Worm (Caenorhabditis elegans): Measurements from ENCODE around the gene srg-16.

The srg-16 gene

DNA sequence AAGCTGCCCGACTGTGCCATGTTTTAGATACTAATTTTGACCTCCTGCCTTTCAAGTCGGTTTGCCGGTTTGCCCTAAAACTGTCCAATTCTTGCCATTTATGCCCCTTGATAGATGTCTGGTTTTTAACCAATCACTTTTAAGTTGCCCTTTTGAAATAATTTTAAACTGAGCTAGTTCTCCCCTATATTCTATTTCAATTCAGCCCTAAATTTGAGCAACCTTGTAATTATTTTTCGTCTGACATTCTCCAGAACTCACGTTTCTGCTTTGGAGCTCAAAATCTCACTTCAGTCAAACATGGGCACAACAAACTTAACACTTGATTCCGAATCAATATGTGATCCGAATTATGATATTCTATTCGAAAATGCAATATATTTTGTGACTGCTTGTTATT is 6.5 kb downstream of the srg-16 start, which contains the start of gene srg-17:
Gene srg-17, plus strand, starts transcription at position 301 of the 400 bp plus-strand sequence.
- TF ChIP-seq tbx-11 (GFP tag; IDR thresholded peaks at IDR 0.05), result no peak
- TF ChIP-seq hmg-4 (GFP tag; optimal IDR thresholded peaks at IDR 0.05), result no peak
- TF ChIP-seq ceh-13 (GFP tag; optimal IDR thresholded peaks at IDR 0.05), result no peak
- no peak for TF ChIP-seq scrt-1 (GFP tag; IDR thresholded peaks at IDR 0.05)
- TF ChIP-seq F13C5.2 (tag; optimal IDR thresholded peaks at IDR 0.05), result no peak
- no peak for TF ChIP-seq ama-1 (optimal IDR thresholded peaks at IDR 0.05)
- TF ChIP-seq hnd-1 (tag; optimal IDR thresholded peaks at IDR 0.05), result no peak
- no peak for TF ChIP-seq ceh-36 (tag; optimal IDR thresholded peaks at IDR 0.05)
- TF ChIP-seq ets-7 (tag; optimal IDR thresholded peaks at IDR 0.05), result no peak
- no peak for TF ChIP-seq tbx-37 (GFP tag; conservative IDR thresholded peaks at IDR 0.05)
- no peak for TF ChIP-seq tra-4 (tag; optimal IDR thresholded peaks at IDR 0.05)
- no peak for TF ChIP-seq aly-1 (tag; optimal IDR thresholded peaks at IDR 0.05)
- TF ChIP-seq flt-1 (GFP tag; IDR thresholded peaks at IDR 0.05), result no peak
- no peak for TF ChIP-seq pes-1 (GFP tag; IDR thresholded peaks at IDR 0.05)

DNA sequence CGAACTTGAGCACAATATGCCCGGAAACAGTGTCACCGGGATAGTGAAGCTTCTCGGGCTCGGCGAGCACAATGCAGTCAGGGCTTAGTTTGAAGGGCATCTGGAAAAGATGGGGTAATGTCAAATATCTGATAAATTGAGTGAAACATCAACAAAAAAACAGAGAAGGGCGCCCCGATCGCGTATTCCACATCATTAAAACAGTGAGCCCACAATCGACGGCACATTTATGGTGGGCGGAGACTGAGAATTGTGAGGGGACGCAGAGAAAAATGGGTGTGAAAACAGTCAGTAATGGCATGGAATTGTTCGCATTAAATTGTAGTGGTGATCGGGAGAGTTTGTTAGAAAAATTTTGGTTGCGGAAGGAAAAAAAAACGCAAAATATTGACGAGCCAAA is 13.9 kb downstream of the srg-16 start, which contains the start of gene arrd-9:
Gene arrd-9, minus strand, starts transcription at position 101 of the 400 bp plus-strand sequence.
- TF ChIP-seq hnd-1 (tag; optimal IDR thresholded peaks at IDR 0.05), result no peak
- no peak for TF ChIP-seq pes-1 (GFP tag; IDR thresholded peaks at IDR 0.05)
- TF ChIP-seq flt-1 (GFP tag; IDR thresholded peaks at IDR 0.05), result no peak
- no peak for TF ChIP-seq ets-7 (tag; optimal IDR thresholded peaks at IDR 0.05)
- no peak for TF ChIP-seq scrt-1 (GFP tag; IDR thresholded peaks at IDR 0.05)
- TF ChIP-seq ceh-36 (tag; optimal IDR thresholded peaks at IDR 0.05), result no peak
- no peak for TF ChIP-seq B0310.2 (tag; optimal IDR thresholded peaks at IDR 0.05)
- TF ChIP-seq aly-1 (tag; optimal IDR thresholded peaks at IDR 0.05), result no peak
- no peak for TF ChIP-seq ceh-13 (GFP tag; optimal IDR thresholded peaks at IDR 0.05)
- TF ChIP-seq tra-4 (tag; optimal IDR thresholded peaks at IDR 0.05), result no peak
- TF ChIP-seq hmbx-1 (tag; optimal IDR thresholded peaks at IDR 0.05), result no peak
- TF ChIP-seq ama-1 (optimal IDR thresholded peaks at IDR 0.05), result no peak

DNA sequence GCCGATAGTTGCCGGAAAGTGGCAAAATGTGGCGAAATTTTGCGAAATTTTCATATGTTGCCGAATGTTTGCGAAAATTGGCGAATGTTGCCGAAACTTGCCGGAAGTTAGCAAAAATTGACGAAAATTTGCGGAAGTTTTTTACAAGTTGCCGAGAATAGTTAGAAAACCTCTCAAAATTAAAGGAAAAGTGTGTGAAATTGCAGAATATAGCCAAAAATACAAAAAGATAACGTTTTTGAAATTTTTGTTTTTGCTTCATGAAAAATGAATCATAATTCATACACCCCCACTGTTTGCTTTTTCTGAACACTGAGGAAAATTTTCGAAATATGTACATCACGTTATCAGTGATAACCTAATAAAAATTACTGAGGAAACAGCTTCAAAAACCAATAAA is 14.7 kb downstream of the srg-16 start:
- TF ChIP-seq tbx-11 (GFP tag; IDR thresholded peaks at IDR 0.05) (no peak), hnd-1 (tag; optimal IDR thresholded peaks at IDR 0.05) (no peak)

DNA sequence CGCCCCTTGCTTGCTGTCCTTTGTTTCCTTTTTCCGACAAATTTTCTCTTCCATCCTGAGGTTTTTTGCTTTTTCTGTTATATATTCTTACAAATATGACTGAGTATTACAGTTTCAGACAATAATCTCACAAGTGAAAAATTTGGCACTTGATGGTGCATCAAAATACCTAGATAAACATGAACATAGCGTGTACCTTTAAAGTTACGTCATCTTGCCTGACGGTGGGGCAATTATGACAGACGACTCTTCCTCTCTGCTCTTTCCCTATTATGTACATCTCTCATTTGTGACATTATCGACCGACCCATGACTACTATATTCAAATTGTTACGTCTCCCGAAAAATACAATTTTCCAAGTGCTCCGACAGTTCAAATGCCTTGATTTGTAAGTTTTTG is 15.7 kb downstream of the srg-16 start, which contains the start of gene fbxb-102:
Gene fbxb-102, plus strand, starts transcription at position 301 of the 400 bp plus-strand sequence.
- no peak for TF ChIP-seq ceh-36 (tag; optimal IDR thresholded peaks at IDR 0.05)
- TF ChIP-seq tbx-11 (GFP tag; IDR thresholded peaks at IDR 0.05), result no peak
- no peak for TF ChIP-seq aly-1 (tag; optimal IDR thresholded peaks at IDR 0.05)
- no peak for TF ChIP-seq ets-7 (tag; optimal IDR thresholded peaks at IDR 0.05)
- no peak for TF ChIP-seq flt-1 (GFP tag; IDR thresholded peaks at IDR 0.05)
- no peak for TF ChIP-seq hmbx-1 (tag; optimal IDR thresholded peaks at IDR 0.05)
- no peak for TF ChIP-seq tra-4 (tag; optimal IDR thresholded peaks at IDR 0.05)
- TF ChIP-seq B0310.2 (tag; optimal IDR thresholded peaks at IDR 0.05), result no peak
- no peak for TF ChIP-seq F13C5.2 (tag; optimal IDR thresholded peaks at IDR 0.05)
- TF ChIP-seq hnd-1 (tag; optimal IDR thresholded peaks at IDR 0.05), result no peak
- no peak for TF ChIP-seq sea-1 (GFP tag; conservative IDR thresholded peaks at IDR 0.05)
- TF ChIP-seq scrt-1 (GFP tag; IDR thresholded peaks at IDR 0.05), result no peak
- no peak for TF ChIP-seq tbx-37 (GFP tag; conservative IDR thresholded peaks at IDR 0.05)
- no peak for TF ChIP-seq ama-1 (optimal IDR thresholded peaks at IDR 0.05)
- no peak for TF ChIP-seq pes-1 (GFP tag; IDR thresholded peaks at IDR 0.05)
- TF ChIP-seq hmg-4 (GFP tag; optimal IDR thresholded peaks at IDR 0.05), result no peak
- no peak for TF ChIP-seq ceh-13 (GFP tag; optimal IDR thresholded peaks at IDR 0.05)

DNA sequence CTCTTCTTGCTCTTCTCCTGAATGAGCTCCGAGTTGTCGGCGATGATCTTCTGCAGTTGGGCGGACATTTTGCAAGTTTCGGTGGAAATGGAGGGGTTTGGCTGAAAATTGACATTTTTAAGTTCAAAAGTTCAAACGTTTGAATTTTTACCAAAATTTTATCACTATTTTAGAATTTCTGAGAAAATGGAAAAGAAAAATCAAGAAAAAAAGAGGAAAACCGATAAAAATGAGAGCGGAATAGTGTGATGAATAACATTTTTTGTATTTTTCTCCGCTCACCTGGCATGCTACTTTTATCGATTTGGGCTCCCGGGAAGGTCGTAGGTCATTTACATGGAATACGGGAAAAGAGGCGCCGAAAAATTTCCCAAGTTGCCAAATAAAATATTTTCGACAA is 18.1 kb downstream of the srg-16 start, which contains the start of gene F15A4.10:
Gene F15A4.10, minus strand, starts transcription at position 101 of the 400 bp plus-strand sequence.
- TF ChIP-seq ama-1 (optimal IDR thresholded peaks at IDR 0.05) (no peak), B0310.2 (tag; optimal IDR thresholded peaks at IDR 0.05) (no peak), tra-4 (tag; optimal IDR thresholded peaks at IDR 0.05) (no peak), ets-7 (tag; optimal IDR thresholded peaks at IDR 0.05) (no peak), F13C5.2 (tag; optimal IDR thresholded peaks at IDR 0.05) (no peak), hmbx-1 (tag; optimal IDR thresholded peaks at IDR 0.05) (no peak), ceh-36 (tag; optimal IDR thresholded peaks at IDR 0.05) (no peak), pes-1 (GFP tag; IDR thresholded peaks at IDR 0.05) (no peak), scrt-1 (GFP tag; IDR thresholded peaks at IDR 0.05) (no peak), flt-1 (GFP tag; IDR thresholded peaks at IDR 0.05) (no peak), hnd-1 (tag; optimal IDR thresholded peaks at IDR 0.05) (no peak), ceh-13 (GFP tag; optimal IDR thresholded peaks at IDR 0.05) (no peak), aly-1 (tag; optimal IDR thresholded peaks at IDR 0.05) (no peak), tbx-11 (GFP tag; IDR thresholded peaks at IDR 0.05) (no peak), hmg-4 (GFP tag; optimal IDR thresholded peaks at IDR 0.05) (no peak), tbx-37 (GFP tag; conservative IDR thresholded peaks at IDR 0.05) (no peak)

DNA sequence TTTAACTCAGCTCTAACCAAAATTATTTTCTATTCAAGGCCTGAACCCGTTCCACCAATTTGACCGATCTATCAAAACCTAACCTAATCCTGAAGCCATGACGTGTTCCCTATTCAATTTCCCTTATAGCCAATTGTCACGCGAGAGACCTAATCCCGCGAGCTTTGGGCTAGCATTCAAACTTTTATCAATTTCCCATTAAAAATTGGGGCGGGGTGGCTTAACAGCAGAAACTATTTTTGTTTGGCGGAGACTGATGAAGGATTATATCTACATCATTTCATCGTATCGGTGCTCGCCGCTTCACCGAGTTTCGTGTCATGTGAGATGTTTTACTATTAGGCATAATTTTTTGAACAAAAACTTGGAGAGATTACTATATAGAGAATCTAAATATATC is 21.9 kb downstream of the srg-16 start:
- TF ChIP-seq scrt-1 (GFP tag; IDR thresholded peaks at IDR 0.05) (no peak), B0310.2 (tag; optimal IDR thresholded peaks at IDR 0.05) (no peak), F13C5.2 (tag; optimal IDR thresholded peaks at IDR 0.05) (no peak), flt-1 (GFP tag; IDR thresholded peaks at IDR 0.05) (no peak), tra-4 (tag; optimal IDR thresholded peaks at IDR 0.05) (no peak), hmg-4 (GFP tag; optimal IDR thresholded peaks at IDR 0.05) (no peak), ceh-36 (tag; optimal IDR thresholded peaks at IDR 0.05) (no peak), tbx-11 (GFP tag; IDR thresholded peaks at IDR 0.05) (no peak), ets-7 (tag; optimal IDR thresholded peaks at IDR 0.05) (no peak), hmbx-1 (tag; optimal IDR thresholded peaks at IDR 0.05) (no peak), ama-1 (optimal IDR thresholded peaks at IDR 0.05) (no peak), ceh-13 (GFP tag; optimal IDR thresholded peaks at IDR 0.05) (no peak), sea-1 (GFP tag; conservative IDR thresholded peaks at IDR 0.05) (no peak), hnd-1 (tag; optimal IDR thresholded peaks at IDR 0.05) (no peak), pes-1 (GFP tag; IDR thresholded peaks at IDR 0.05) (no peak), aly-1 (tag; optimal IDR thresholded peaks at IDR 0.05) (no peak), tbx-37 (GFP tag; conservative IDR thresholded peaks at IDR 0.05) (no peak)

DNA sequence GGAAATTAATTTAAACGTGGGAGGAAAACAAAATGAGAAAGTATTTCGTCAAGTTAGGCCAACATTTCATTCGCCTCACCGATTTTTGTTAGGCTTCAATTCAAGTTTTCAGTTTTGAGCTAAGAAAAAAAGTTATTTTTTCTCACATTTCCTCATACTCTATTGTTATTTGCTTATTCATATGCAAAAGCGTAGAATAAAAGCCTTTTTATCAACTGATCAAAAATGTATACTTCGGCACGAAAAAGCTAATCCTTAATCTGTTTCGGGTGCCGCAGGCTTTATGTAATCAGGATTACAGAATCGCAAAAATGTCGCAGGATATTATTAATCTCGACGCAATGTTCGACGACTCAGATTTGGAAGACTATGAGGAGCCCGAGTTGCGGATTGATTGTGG is 23.0 kb downstream of the srg-16 start, which contains the start of gene T21B4.15:
Gene T21B4.15, plus strand, starts transcription at position 301 of the 400 bp plus-strand sequence.
- TF ChIP-seq tra-4 (tag; optimal IDR thresholded peaks at IDR 0.05), result no peak
- no peak for TF ChIP-seq B0310.2 (tag; optimal IDR thresholded peaks at IDR 0.05)
- TF ChIP-seq aly-1 (tag; optimal IDR thresholded peaks at IDR 0.05), result no peak
- TF ChIP-seq flt-1 (GFP tag; IDR thresholded peaks at IDR 0.05), result no peak
- TF ChIP-seq sea-1 (GFP tag; conservative IDR thresholded peaks at IDR 0.05), result no peak
- no peak for TF ChIP-seq F13C5.2 (tag; optimal IDR thresholded peaks at IDR 0.05)
- no peak for TF ChIP-seq ets-7 (tag; optimal IDR thresholded peaks at IDR 0.05)

Measured in whole organism, early embryonic.